Worm (Caenorhabditis elegans) whole organism, early embryonic: ENCODE data around the gene Y11D7A.9.
"Not testable (repeated sequence)": the region's sequence is repeated elsewhere in the genome, so short reads cannot be mapped to it uniquely, and the experiment has no call there.

Experiments used
- B0310.2 ChIP-seq: sonication (generic microtip); optimal IDR thresholded peaks from 2 replicates; lab custom pipeline; 2016; ENCODE audit warnings: mild to moderate bottlenecking, missing genetic modification characterization, missing compliant biosample characterization
- F13C5.2 ChIP-seq: sonication (generic microtip); optimal IDR thresholded peaks from 2 replicates; lab custom pipeline; 2017; ENCODE audit warnings: mild to moderate bottlenecking, missing genetic modification characterization, inconsistent platforms, missing compliant biosample characterization
- aly-1 ChIP-seq: sonication (generic microtip); optimal IDR thresholded peaks from 2 replicates; lab custom pipeline; 2016; ENCODE audit warnings: missing genetic modification characterization, missing compliant biosample characterization
- ama-1 ChIP-seq: fragments of 150-350 bp; optimal IDR thresholded peaks from 2 replicates; lab custom pipeline; 2014
- ceh-13 ChIP-seq: fragments of 200-800 bp; sonication (Bioruptor generic); optimal IDR thresholded peaks from 2 replicates; lab custom pipeline; 2018; ENCODE audit warnings: mild to moderate bottlenecking, missing genetic modification characterization, missing compliant biosample characterization
- ceh-36 ChIP-seq: sonication (generic microtip); optimal IDR thresholded peaks from 2 replicates; lab custom pipeline; 2016; ENCODE audit warnings: missing genetic modification characterization, inconsistent platforms, missing compliant biosample characterization
- ets-7 ChIP-seq: sonication (generic microtip); optimal IDR thresholded peaks from 2 replicates; lab custom pipeline; 2016; ENCODE audit warnings: missing genotype, missing genetic modification characterization, missing compliant biosample characterization
- flt-1 ChIP-seq: fragments of 200-800 bp; sonication (Bioruptor generic); IDR thresholded peaks from 2 replicates; pipeline ENCODE4 v1.3.6; 2022; ENCODE audit warnings: missing genetic modification characterization, missing compliant biosample characterization
- hmbx-1 ChIP-seq: sonication (generic microtip); optimal IDR thresholded peaks from 2 replicates; lab custom pipeline; 2016; ENCODE audit warnings: mild to moderate bottlenecking, missing genetic modification characterization, missing compliant biosample characterization
- hmg-4 ChIP-seq: fragments of 200-800 bp; sonication (Bioruptor generic); optimal IDR thresholded peaks from 2 replicates; lab custom pipeline; 2018; ENCODE audit warnings: mild to moderate bottlenecking, missing genetic modification characterization, missing compliant biosample characterization
- hnd-1 ChIP-seq: sonication (generic microtip); optimal IDR thresholded peaks from 2 replicates; lab custom pipeline; 2016; ENCODE audit warnings: missing genetic modification characterization, missing compliant biosample characterization
- pes-1 ChIP-seq: fragments of 200-800 bp; sonication (Bioruptor generic); IDR thresholded peaks from 2 replicates; pipeline ENCODE4 v1.3.6; 2022; ENCODE audit warnings: missing genetic modification reagents, missing genetic modification characterization, missing compliant biosample characterization
- scrt-1 ChIP-seq: fragments of 200-800 bp; sonication (Bioruptor generic); IDR thresholded peaks from 2 replicates; pipeline ENCODE4 v1.3.6; 2022; ENCODE audit warnings: missing genetic modification characterization, missing compliant biosample characterization
- sea-1 ChIP-seq: fragments of 200-800 bp; sonication (Bioruptor generic); conservative IDR thresholded peaks from 2 replicates; pipeline ENCODE4 v1.3.6; 2022; ENCODE audit warnings: missing genetic modification characterization, missing compliant biosample characterization
- tbx-11 ChIP-seq: fragments of 200-800 bp; sonication (Bioruptor generic); IDR thresholded peaks from 2 replicates; pipeline ENCODE4 v1.3.6; 2022; ENCODE audit warnings: missing genetic modification characterization, missing compliant biosample characterization
- tbx-37 ChIP-seq: fragments of 200-800 bp; sonication (Bioruptor generic); conservative IDR thresholded peaks from 2 replicates; pipeline ENCODE4 v1.3.6; 2022; ENCODE audit warnings: missing genetic modification reagents, missing genetic modification characterization, missing compliant biosample characterization
- tra-4 ChIP-seq: sonication (generic microtip); optimal IDR thresholded peaks from 2 replicates; lab custom pipeline; 2017; ENCODE audit warnings: missing genetic modification characterization, missing compliant biosample characterization

Gene Y11D7A.9

DNA sequence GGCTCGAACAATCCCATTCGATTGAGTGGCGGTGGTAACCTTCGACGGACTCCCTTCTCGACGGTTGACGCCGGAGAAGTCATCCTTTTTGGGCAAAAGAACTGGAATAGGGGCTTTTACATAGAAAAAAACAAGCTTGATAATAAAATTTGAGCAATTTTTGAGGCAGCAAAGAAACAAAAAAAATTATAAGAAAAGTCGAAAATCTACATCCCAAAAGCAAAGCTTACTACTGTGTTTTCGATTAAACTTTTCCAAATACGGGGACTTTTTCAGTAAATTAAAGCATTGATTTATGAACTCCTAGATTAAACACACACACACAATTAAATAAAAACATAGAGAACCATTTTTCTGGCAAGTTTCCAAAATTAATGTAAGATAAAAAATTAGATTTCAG is at the start of gene Y11D7A.9:
Gene Y11D7A.9, minus strand, starts transcription at position 101 of the 400 bp plus-strand sequence.
- TF ChIP-seq ceh-13 (GFP tag; lab: Kevin White, UChicago) = no peak
- TF ChIP-seq F13C5.2 (tag; lab: Kevin White, UChicago) = no peak
- TF ChIP-seq tra-4 (tag; lab: Kevin White, UChicago) = no peak
- TF ChIP-seq B0310.2 = no peak
- no peak for TF ChIP-seq sea-1 (GFP tag; lab: Robert Waterston, UW)
- no peak for TF ChIP-seq aly-1

DNA sequence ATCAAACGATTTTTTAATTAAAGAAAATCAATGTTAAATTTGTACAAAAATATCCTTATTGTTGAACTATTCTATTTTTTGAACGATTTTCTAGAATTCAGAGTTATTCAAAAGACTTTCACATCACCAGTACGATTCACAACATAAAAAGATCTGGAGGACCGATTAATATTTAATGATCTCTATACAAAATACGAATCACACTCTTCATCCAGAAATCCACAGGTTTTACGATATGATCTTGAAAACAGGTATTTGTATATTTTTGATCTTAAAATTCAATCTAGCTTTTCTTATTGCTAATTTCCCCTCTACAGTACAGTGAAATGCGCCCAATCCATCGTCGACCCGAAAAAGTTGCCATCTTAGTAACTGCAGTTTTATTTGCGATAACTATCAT is 48.7 kb upstream of the Y11D7A.9 start, which contains the start of gene F49C12.5:
Gene F49C12.5, plus strand, starts transcription at position 301 of the 400 bp plus-strand sequence.
- no peak for TF ChIP-seq aly-1
- no peak for TF ChIP-seq ama-1 (lab: Kevin White, UChicago)
- no peak for TF ChIP-seq sea-1 (GFP tag; lab: Robert Waterston, UW)
- no peak for TF ChIP-seq hnd-1 (tag; lab: Kevin White, UChicago)
- TF ChIP-seq hmbx-1 (tag; lab: Kevin White, UChicago) = no peak
- no peak for TF ChIP-seq ets-7 (tag; lab: Kevin White, UChicago)
- TF ChIP-seq tbx-11 (GFP tag; lab: Robert Waterston, UW) = no peak
- no peak for TF ChIP-seq B0310.2
- no peak for TF ChIP-seq tbx-37 (GFP tag; lab: Robert Waterston, UW)
- no peak for TF ChIP-seq scrt-1 (GFP tag; lab: Robert Waterston, UW)
- TF ChIP-seq ceh-13 (GFP tag; lab: Kevin White, UChicago) = no peak
- no peak for TF ChIP-seq ceh-36 (tag; lab: Kevin White, UChicago)
- no peak for TF ChIP-seq tra-4 (tag; lab: Kevin White, UChicago)
- no peak for TF ChIP-seq hmg-4
- no peak for TF ChIP-seq F13C5.2 (tag; lab: Kevin White, UChicago)

DNA sequence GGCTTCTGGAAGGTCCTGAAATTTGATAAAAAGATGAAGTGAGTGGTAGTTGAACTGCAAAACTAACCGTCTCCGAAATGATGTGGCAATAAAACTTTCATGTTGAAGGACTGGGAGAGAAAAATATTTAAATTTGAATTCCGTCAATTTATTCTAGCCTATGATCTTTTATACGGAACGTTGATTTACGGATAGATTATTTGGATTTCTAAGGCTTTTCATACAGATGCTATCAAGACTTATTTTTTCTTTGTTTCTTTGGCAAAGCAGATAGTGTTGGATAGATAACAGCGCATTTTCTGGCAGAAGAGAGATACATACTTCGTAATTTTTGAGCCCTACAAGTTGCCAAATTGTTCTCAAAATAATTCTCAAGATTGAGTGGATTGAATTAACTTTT is 48.1 kb upstream of the Y11D7A.9 start, which contains the start of gene F49C12.4:
Gene F49C12.4, minus strand, starts transcription at position 101 of the 400 bp plus-strand sequence.
- TF ChIP-seq ets-7 (tag; lab: Kevin White, UChicago) (no peak), hmg-4 (no peak), flt-1 (GFP tag; lab: Robert Waterston, UW) (no peak), sea-1 (GFP tag; lab: Robert Waterston, UW) (no peak), ceh-13 (GFP tag; lab: Kevin White, UChicago) (no peak), ama-1 (lab: Kevin White, UChicago) (no peak), B0310.2 (no peak), scrt-1 (GFP tag; lab: Robert Waterston, UW) (no peak), pes-1 (GFP tag; lab: Robert Waterston, UW) (no peak), tra-4 (tag; lab: Kevin White, UChicago) (no peak), hmbx-1 (tag; lab: Kevin White, UChicago) (no peak)

DNA sequence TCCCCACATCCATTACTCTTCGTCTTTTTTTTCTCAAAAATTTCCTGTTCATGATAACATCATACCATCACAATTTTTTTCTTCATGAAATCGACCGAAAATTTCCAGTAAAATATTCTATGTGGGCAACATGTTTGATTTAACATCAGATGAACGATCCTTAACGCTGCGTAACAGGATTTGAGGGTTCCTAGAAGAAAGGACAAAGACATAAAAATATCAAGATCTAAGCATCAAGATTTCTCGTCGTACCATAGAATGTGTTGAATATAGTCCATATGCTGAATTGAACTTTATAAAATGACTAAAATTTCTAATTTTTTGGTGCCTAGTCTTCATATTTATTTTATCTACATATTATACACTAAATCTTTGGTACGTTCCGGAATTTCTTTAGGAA is 44.2 kb upstream of the Y11D7A.9 start, which contains the start of gene F49C12.3:
Gene F49C12.3, plus strand, starts transcription at position 301 of the 400 bp plus-strand sequence.
- TF ChIP-seq hmg-4 (no peak), ceh-36 (tag; lab: Kevin White, UChicago) (no peak), tra-4 (tag; lab: Kevin White, UChicago) (no peak), hmbx-1 (tag; lab: Kevin White, UChicago) (no peak), tbx-11 (GFP tag; lab: Robert Waterston, UW) (no peak), B0310.2 (no peak), ama-1 (lab: Kevin White, UChicago) (no peak), aly-1 (no peak), ets-7 (tag; lab: Kevin White, UChicago) (no peak), sea-1 (GFP tag; lab: Robert Waterston, UW) (no peak)

DNA sequence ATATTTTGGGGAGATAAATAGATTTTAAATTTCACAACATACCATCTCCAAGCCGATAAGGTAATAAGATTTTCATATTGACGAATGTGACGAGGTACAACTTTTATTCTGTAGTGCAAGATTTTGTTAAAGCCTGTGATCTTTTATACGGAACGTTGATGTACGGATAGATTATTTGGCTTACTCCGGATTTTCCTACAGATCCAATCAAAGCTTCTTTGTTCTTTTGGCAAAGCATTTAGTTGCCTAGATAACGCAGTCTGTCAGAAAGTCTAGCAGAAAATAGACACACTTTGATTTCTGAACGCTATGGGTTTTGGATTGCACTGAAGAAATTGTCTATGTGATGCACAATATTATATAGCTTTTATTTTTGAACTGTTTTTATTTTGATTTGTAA is 43.2 kb upstream of the Y11D7A.9 start, which contains the start of gene F49C12.2:
Gene F49C12.2, minus strand, starts transcription at position 101 of the 400 bp plus-strand sequence.
- TF ChIP-seq tbx-11 (GFP tag; lab: Robert Waterston, UW) (no peak), tbx-37 (GFP tag; lab: Robert Waterston, UW) (no peak), pes-1 (GFP tag; lab: Robert Waterston, UW) (no peak), aly-1 (no peak), scrt-1 (GFP tag; lab: Robert Waterston, UW) (no peak), flt-1 (GFP tag; lab: Robert Waterston, UW) (no peak), hnd-1 (tag; lab: Kevin White, UChicago) (no peak)

DNA sequence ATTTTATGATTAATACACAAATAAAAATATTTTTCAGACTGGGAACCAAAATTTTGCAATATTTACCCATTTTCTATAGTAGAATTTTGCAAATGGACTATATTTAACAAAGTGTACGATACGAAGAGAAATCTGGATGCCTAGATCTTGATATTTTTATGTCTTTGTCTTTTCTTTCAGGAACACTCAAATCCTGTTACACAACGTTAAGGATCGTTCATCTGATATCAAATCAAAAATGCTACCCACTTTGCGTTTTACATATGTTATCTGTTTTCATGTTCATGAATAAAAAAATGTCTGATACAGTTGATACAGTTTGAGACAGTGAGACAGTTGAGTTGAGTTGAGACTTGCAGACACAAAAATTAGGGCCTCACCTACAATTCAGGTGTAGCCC is 40.4 kb upstream of the Y11D7A.9 start, which contains the start of gene F49C12.1:
Gene F49C12.1, minus strand, starts transcription at position 70 of the 400 bp plus-strand sequence.
- TF ChIP-seq pes-1 (GFP tag; lab: Robert Waterston, UW) (no peak), aly-1 (no peak), sea-1 (GFP tag; lab: Robert Waterston, UW) (no peak)

DNA sequence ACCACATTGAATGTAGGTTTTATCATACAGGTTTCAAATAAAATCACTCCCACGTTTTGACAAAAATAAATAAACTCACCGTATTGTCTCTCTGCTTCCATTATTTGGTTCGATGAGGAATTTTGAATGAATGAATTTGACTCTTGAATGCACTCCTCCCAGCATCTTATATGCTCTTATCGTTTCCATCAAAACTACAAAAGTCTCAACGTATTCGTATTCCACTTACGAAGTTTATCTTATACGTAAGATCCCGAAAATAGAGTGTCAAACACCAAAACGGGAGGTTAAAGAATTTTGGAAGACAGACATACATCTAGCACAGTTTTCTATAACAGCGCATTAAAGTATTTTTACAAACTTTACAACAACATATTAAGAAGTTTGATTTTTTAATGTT is 37.9 kb upstream of the Y11D7A.9 start, which contains the start of gene nhr-264:
Gene nhr-264, minus strand, starts transcription at position 101 of the 400 bp plus-strand sequence.
- not testable (repeated sequence) for TF ChIP-seq ceh-36 (tag; lab: Kevin White, UChicago); flt-1 (GFP tag; lab: Robert Waterston, UW); F13C5.2 (tag; lab: Kevin White, UChicago)

DNA sequence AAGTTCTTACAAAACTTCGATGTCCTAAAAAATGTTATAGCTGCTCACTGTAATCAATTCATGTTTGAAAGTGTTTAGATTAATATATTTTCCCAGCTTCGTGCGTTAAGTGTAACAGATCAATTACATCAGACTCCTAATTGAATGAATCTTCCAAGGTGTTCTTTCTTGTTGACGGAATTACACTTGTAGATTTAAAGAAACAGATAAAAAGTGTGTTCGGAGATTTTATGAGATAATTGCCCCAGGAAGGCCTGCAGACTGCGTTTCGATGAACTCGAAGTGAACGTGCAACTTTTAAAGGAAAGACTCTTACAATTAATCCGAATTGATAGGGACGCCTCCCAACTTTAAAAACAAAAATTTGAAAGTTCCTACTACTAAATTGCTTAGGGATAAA is 33.7 kb upstream of the Y11D7A.9 start:
- TF ChIP-seq B0310.2 (no peak), F13C5.2 (tag; lab: Kevin White, UChicago) (no peak), scrt-1 (GFP tag; lab: Robert Waterston, UW) (no peak), pes-1 (GFP tag; lab: Robert Waterston, UW) (no peak), tbx-11 (GFP tag; lab: Robert Waterston, UW) (no peak), hmg-4 (no peak), aly-1 (no peak), ets-7 (tag; lab: Kevin White, UChicago) (no peak), flt-1 (GFP tag; lab: Robert Waterston, UW) (no peak), tbx-37 (GFP tag; lab: Robert Waterston, UW) (no peak)
